Fruit fly (Drosophila melanogaster) S2 (cell line): Measurements from ENCODE around the gene CG13946.

Source experiments
- CG8478 ChIP-seq: fragments of >200 bp; optimal IDR thresholded peaks from 2 replicates; lab custom pipeline; 2018
- CTCF ChIP-seq, 2 experiments: fragments of >200 bp; optimal IDR thresholded peaks; 2 replicates each; lab custom pipeline; 2018

DNA sequence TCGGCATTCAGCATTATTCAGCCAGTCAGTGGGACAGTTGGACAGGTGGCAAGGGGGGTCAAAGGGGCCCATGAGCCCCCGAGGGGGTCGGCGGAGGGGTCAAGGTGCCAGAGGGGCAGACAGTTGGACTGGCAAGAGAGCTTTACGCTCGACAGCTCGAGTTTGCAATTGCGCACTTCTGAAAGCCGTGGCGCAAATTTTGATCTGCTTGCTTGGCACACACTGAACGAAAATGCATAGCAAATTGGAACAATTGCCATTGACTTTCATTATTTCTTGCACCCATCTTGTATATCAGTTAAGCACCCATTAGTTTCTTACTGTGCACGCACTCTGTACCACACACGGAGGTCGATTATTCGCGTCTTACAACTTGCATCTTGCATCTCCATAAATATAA lies 40.6 kb upstream of the CG13946 start:
- TF ChIP-seq CG8478 (lab: Kevin White, UChicago) (no peak), CTCF (optimal IDR thresholded peaks at IDR 0.05; lab: Kevin White, UChicago) (no peak)
